Fruit fly (Drosophila melanogaster): ENCODE results near the gene Mps1.

The Mps1 gene

dm6 chr3R:17678138-17678873 is 7.2 kb downstream of the Mps1 start:
- TF ChIP-seq exex (tag; optimal IDR thresholded peaks at IDR 0.05) (peak; percentile 42), Aef1 (GFP tag; IDR thresholded peaks at IDR 0.05) (no peak), CG2199 (GFP tag; IDR thresholded peaks at IDR 0.05) (peak; percentile 68), Hsf (GFP tag; optimal IDR thresholded peaks at IDR 0.05) (no peak), ato (GFP tag; IDR thresholded peaks at IDR 0.05; ENCODE audit: partially characterized antibody) (no peak), danr (GFP tag; IDR thresholded peaks at IDR 0.05) (no peak), CG18764 (GFP tag; optimal IDR thresholded peaks at IDR 0.05) (no peak), ash1 (GFP tag; optimal IDR thresholded peaks at IDR 0.05) (no peak), ap (GFP tag; IDR thresholded peaks at IDR 0.05) (no peak), CG16813 (GFP tag; IDR thresholded peaks at IDR 0.05; ENCODE audit: partially characterized antibody) (no peak), Hand (GFP tag; optimal IDR thresholded peaks at IDR 0.05) (no peak), MBD-R2 (GFP tag; IDR thresholded peaks at IDR 0.05) (no peak), Xbp1 (GFP tag; optimal IDR thresholded peaks at IDR 0.05) (peak; percentile 11), CG3281 (GFP tag; optimal IDR thresholded peaks at IDR 0.05) (no peak), CHES-1-like (GFP tag; optimal IDR thresholded peaks at IDR 0.05) (no peak), Ets65A (GFP tag) (no peak), CG15011 (GFP tag; optimal IDR thresholded peaks at IDR 0.05) (no peak), CG8388 (GFP tag; optimal IDR thresholded peaks at IDR 0.05) (no peak), Eip74EF (GFP tag; optimal IDR thresholded peaks at IDR 0.05) (no peak), CG18262 (tag; optimal IDR thresholded peaks at IDR 0.05) (no peak), CG31441 (GFP tag; IDR thresholded peaks at IDR 0.05) (no peak), CG1602 (GFP tag; optimal IDR thresholded peaks at IDR 0.05) (no peak), hb (GFP tag; IDR thresholded peaks at IDR 0.05; ENCODE audit: partially characterized antibody) (no peak), CG3726 (GFP tag; IDR thresholded peaks at IDR 0.05) (no peak), CG6683 (GFP tag; optimal IDR thresholded peaks at IDR 0.05) (no peak), Hr78 (GFP tag; optimal IDR thresholded peaks at IDR 0.05) (peak in 1 of 2 experiments; percentile 79), ttk (GFP tag; IDR thresholded peaks at IDR 0.05) (no peak), CG17361 (GFP tag; IDR thresholded peaks at IDR 0.05) (no peak), abd-A (tag; optimal IDR thresholded peaks at IDR 0.05) (no peak), nau (GFP tag; optimal IDR thresholded peaks at IDR 0.05) (no peak), ewg (GFP tag; optimal IDR thresholded peaks at IDR 0.05) (no peak), ATbp (GFP tag; optimal IDR thresholded peaks at IDR 0.05) (no peak), Pdp1 (GFP tag; optimal IDR thresholded peaks at IDR 0.05) (peak in 1 of 2 experiments; percentile 7), lbe (GFP tag; optimal IDR thresholded peaks at IDR 0.05) (peak; percentile 24), CG16863 (GFP tag; optimal IDR thresholded peaks at IDR 0.05) (no peak), CG14014 (GFP tag; IDR thresholded peaks at IDR 0.05) (no peak), CG6813 (GFP tag; optimal IDR thresholded peaks at IDR 0.05) (no peak), H15 (GFP tag; IDR thresholded peaks at IDR 0.05) (no peak), CG6791 (GFP tag; IDR thresholded peaks at IDR 0.05; ENCODE audit: partially characterized antibody) (no peak), gcm2 (GFP tag; optimal IDR thresholded peaks at IDR 0.05) (no peak), CG6765 (GFP tag; optimal IDR thresholded peaks at IDR 0.05) (no peak), Fer1 (GFP tag; optimal IDR thresholded peaks at IDR 0.05) (no peak), sug (tag; optimal IDR thresholded peaks at IDR 0.05) (peak; percentile 33), CG10959 (GFP tag; IDR thresholded peaks at IDR 0.05) (no peak), CrebB (tag; optimal IDR thresholded peaks at IDR 0.05) (no peak), corto (GFP tag; optimal IDR thresholded peaks at IDR 0.05) (peak; percentile 29), C15 (GFP tag; IDR thresholded peaks at IDR 0.05) (no peak), Dad (GFP tag; optimal IDR thresholded peaks at IDR 0.05) (no peak)
